Worm (Caenorhabditis elegans): ENCODE measurements around the gene ZK250.14.

DNA sequence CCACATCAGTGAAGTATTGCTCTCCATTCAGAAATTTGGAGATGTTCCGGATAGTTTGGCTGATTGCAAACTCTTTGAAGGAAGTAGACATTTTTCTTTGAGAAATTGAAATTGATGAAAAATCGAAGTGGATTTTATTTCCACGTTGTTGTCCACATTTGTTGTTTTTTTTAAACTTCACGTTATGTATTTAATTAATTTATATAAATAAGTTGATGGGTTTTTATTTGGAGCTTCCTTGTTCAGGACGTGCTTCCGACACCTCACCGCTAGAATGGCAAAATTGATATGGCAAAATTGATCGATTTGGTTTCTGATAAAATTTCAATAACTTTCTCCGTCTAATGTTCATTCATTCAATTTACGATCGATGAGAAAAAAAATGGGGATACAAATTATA, 1.4 kb upstream of the ZK250.14 start, which contains the start of gene math-48:
- no peak for TF ChIP-seq ztf-4 (tag; optimal IDR thresholded peaks at IDR 0.05)
- TF ChIP-seq nhr-237 (tag; optimal IDR thresholded peaks at IDR 0.05): no peak

Data from whole organism, L2 larva.